Worm (Caenorhabditis elegans) whole organism, midembryonic: ENCODE data around the gene Y60C6A.3.

Experiments
- cog-1 ChIP-seq: sonication (generic microtip); optimal IDR thresholded peaks from 2 replicates; lab custom pipeline; 2016; ENCODE audit warnings: missing genetic modification characterization, missing compliant biosample characterization
- flt-1 ChIP-seq: fragments of 200-800 bp; sonication (Bioruptor generic); IDR thresholded peaks from 2 replicates; pipeline ENCODE4 v1.3.6; 2022; ENCODE audit warnings: missing genetic modification characterization, missing compliant biosample characterization
- med-1 ChIP-seq: sonication (generic microtip); optimal IDR thresholded peaks from 2 replicates; lab custom pipeline; 2017; ENCODE audit warnings: missing genetic modification characterization, mild to moderate bottlenecking, missing compliant biosample characterization, antibody characterized with exemption, missing genetic modification reagents; ENCODE audit not compliant: insufficient read depth

DNA sequence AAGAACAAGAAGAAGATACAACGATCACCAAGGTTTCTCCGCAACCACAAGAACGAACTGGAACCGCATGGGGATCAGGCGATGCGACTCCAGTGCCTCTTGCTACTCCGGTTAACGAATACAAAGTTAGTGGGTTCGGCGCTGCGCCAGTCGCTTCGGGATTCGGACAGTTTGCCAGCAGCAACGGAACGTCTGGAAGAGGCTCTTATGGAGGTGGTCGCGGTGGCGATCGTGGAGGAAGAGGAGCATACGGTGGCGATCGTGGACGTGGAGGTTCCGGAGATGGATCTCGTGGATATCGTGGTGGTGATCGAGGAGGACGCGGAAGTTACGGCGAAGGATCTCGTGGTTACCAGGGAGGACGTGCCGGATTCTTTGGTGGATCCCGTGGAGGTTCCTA is 27.6 kb upstream of the Y60C6A.3 start:
- TF ChIP-seq cog-1, result no peak
- no peak for TF ChIP-seq flt-1 (GFP tag; lab: Robert Waterston, UW)
- TF ChIP-seq med-1 (GFP tag; lab: Kevin White, UChicago), result no peak
